Worm (Caenorhabditis elegans) whole organism, L2 larva: ENCODE measurements around the gene nhr-231.

Experiments used
- C34F6.9 ChIP-seq: fragments of 150-350 bp; optimal IDR thresholded peaks from 2 replicates; lab custom pipeline; 2014; ENCODE audit warnings: missing biosample characterization, missing genetic modification characterization
- F13H6.1 ChIP-seq: sonication (generic microtip); optimal IDR thresholded peaks from 2 replicates; lab custom pipeline; 2016; ENCODE audit warnings: missing genetic modification characterization, missing compliant biosample characterization
- R02D3.7 ChIP-seq: fragments of 150-350 bp; optimal IDR thresholded peaks from 2 replicates; lab custom pipeline; 2014; ENCODE audit warnings: missing biosample characterization, missing genetic modification characterization
- Y55F3AM.14 ChIP-seq: fragments of 200-800 bp; sonication (Bioruptor generic); optimal IDR thresholded peaks from 2 replicates; lab custom pipeline; 2018; ENCODE audit warnings: mild to moderate bottlenecking, missing genetic modification characterization, missing compliant biosample characterization
- alr-1 ChIP-seq: fragments of 150-350 bp; optimal IDR thresholded peaks from 2 replicates; lab custom pipeline; 2014; ENCODE audit warnings: missing biosample characterization, missing genetic modification characterization
- aly-2 ChIP-seq: fragments of 150-350 bp; optimal IDR thresholded peaks from 2 replicates; lab custom pipeline; 2014; ENCODE audit warnings: missing biosample characterization, missing genetic modification characterization
- ama-1 ChIP-seq: fragments of 150-350 bp; optimal IDR thresholded peaks from 2 replicates; lab custom pipeline; 2018; ENCODE audit warnings: inconsistent platforms
- blmp-1 ChIP-seq: sonication (generic microtip); optimal IDR thresholded peaks from 2 replicates; lab custom pipeline; 2017; ENCODE audit warnings: missing genetic modification characterization, mild to moderate bottlenecking, missing compliant biosample characterization, antibody characterized with exemption, moderate library complexity; ENCODE audit not compliant: insufficient read depth
- ceh-16 ChIP-seq: fragments of 150-350 bp; optimal IDR thresholded peaks from 2 replicates; lab custom pipeline; 2014; ENCODE audit warnings: missing biosample characterization, missing genetic modification characterization
- ceh-82 ChIP-seq: fragments of 150-350 bp; optimal IDR thresholded peaks from 2 replicates; lab custom pipeline; 2014; ENCODE audit warnings: missing biosample characterization, missing genetic modification characterization
- dmd-4 ChIP-seq: sonication (generic microtip); optimal IDR thresholded peaks from 2 replicates; lab custom pipeline; 2017; ENCODE audit warnings: missing biosample characterization, missing genetic modification characterization
- egl-27 ChIP-seq: sonication (generic microtip); optimal IDR thresholded peaks from 3 replicates; lab custom pipeline; 2017; ENCODE audit warnings: missing biosample characterization, missing genetic modification reagents, missing genetic modification characterization
- elt-3 ChIP-seq: sonication (generic microtip); optimal IDR thresholded peaks from 2 replicates; lab custom pipeline; 2017; ENCODE audit warnings: missing biosample characterization, missing genetic modification characterization
- fos-1 ChIP-seq: fragments of 150-350 bp; optimal IDR thresholded peaks from 2 replicates; lab custom pipeline; 2014; ENCODE audit warnings: missing biosample characterization, missing genetic modification characterization
- gmeb-1 ChIP-seq: fragments of 150-350 bp; optimal IDR thresholded peaks from 2 replicates; lab custom pipeline; 2014; ENCODE audit warnings: missing biosample characterization, missing genetic modification characterization
- lin-13 ChIP-seq: fragments of 150-350 bp; optimal IDR thresholded peaks from 2 replicates; lab custom pipeline; 2014; ENCODE audit warnings: missing biosample characterization, missing genetic modification reagents, missing genetic modification characterization
- lsy-2 ChIP-seq, 2 experiments: fragments of 150-350 bp in 1 of 2; sonication (generic microtip) in 1 of 2; optimal IDR thresholded peaks; 2 replicates each; lab custom pipeline; 2014 to 2017; ENCODE audit warnings: missing biosample characterization in 2 of 2, missing genetic modification characterization in 2 of 2
- nhr-10 ChIP-seq: sonication (generic microtip); optimal IDR thresholded peaks from 2 replicates; lab custom pipeline; 2017; ENCODE audit warnings: missing biosample characterization, missing genetic modification characterization
- nhr-129 ChIP-seq: fragments of 150-350 bp; optimal IDR thresholded peaks from 2 replicates; lab custom pipeline; 2014; ENCODE audit warnings: missing biosample characterization, missing genetic modification characterization
- nhr-23 ChIP-seq: fragments of 150-350 bp; optimal IDR thresholded peaks from 2 replicates; lab custom pipeline; 2014; ENCODE audit warnings: missing biosample characterization, missing genetic modification reagents, missing genetic modification characterization
- nhr-237 ChIP-seq: fragments of 150-350 bp; optimal IDR thresholded peaks from 2 replicates; lab custom pipeline; 2014; ENCODE audit warnings: missing biosample characterization, missing genetic modification characterization
- nhr-6 ChIP-seq: fragments of 150-350 bp; optimal IDR thresholded peaks from 2 replicates; lab custom pipeline; 2014; ENCODE audit warnings: missing biosample characterization, missing genetic modification characterization
- sem-4 ChIP-seq: fragments of 150-350 bp; optimal IDR thresholded peaks from 2 replicates; lab custom pipeline; 2014; ENCODE audit warnings: missing biosample characterization, missing genetic modification reagents, missing genetic modification characterization
- sma-3 ChIP-seq: sonication (generic microtip); optimal IDR thresholded peaks from 2 replicates; lab custom pipeline; 2016; ENCODE audit warnings: missing genetic modification reagents, missing genetic modification characterization, missing compliant biosample characterization
- sma-9 ChIP-seq, 2 experiments: fragments of 150-350 bp in 1 of 2; sonication (generic microtip) in 1 of 2; optimal IDR thresholded peaks; 2 replicates each; lab custom pipeline; 2014 to 2016; ENCODE audit warnings: missing genetic modification characterization in 2 of 2, mild to moderate bottlenecking in 1 of 2, missing biosample characterization in 1 of 2, missing compliant biosample characterization in 1 of 2, missing genetic modification reagents in 1 of 2, moderate library complexity in 1 of 2
- ztf-1 ChIP-seq: fragments of 200-800 bp; sonication (Bioruptor generic); conservative IDR thresholded peaks from 2 replicates; pipeline ENCODE4 v1.3.6; 2022; ENCODE audit warnings: missing genetic modification characterization, missing compliant biosample characterization
- ztf-11 ChIP-seq: sonication (generic microtip); optimal IDR thresholded peaks from 2 replicates; lab custom pipeline; 2017; ENCODE audit warnings: missing biosample characterization, missing genetic modification characterization
- ztf-4 ChIP-seq: fragments of 150-350 bp; optimal IDR thresholded peaks from 2 replicates; lab custom pipeline; 2014; ENCODE audit warnings: missing biosample characterization, missing genetic modification characterization

nhr-231 gene

DNA sequence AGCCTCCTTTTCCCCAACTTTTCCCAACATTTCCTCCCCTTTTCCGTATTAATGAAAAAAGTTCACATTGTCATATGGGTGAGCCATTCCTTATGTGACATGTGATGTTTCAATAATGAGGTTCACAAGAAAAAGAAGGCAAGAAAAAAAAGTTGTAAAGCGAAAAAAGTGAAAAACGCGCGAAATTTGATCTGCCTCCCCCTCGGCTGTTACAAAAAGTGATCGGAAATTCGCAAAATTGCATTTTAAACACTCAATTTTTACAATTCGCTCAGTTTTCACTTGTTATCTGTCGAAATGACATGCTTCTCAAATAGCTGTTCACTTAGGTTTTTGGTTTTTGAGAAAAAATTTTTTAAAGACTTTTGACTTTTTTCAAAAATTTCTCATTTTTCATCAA is 30.8 kb downstream of the nhr-231 start:
- TF ChIP-seq elt-3 (tag; lab: Kevin White, UChicago) (no peak), egl-27 (tag; lab: Kevin White, UChicago) (no peak), nhr-237 (tag; lab: Kevin White, UChicago) (no peak), nhr-129 (tag; lab: Kevin White, UChicago) (no peak), sma-3 (GFP tag; lab: Kevin White, UChicago) (no peak)

DNA sequence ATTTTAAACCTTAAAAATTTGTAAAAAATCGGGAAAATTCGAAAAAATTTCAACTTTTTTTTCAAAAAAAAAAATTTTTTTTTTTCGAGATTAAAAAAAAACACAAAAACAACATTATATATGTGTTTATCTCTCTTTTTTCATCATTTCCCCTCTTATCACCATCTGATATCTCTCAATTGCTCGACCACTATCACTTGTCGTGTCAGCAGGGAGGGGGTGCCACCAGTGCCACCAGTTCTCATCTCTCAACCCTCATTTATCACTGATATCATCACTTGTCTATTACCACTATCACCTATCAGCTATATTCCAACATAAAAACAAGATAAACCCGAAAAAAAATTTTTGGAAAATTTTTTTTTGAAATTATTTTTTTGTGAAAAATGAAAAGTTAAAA is 35.7 kb downstream of the nhr-231 start:
- TF ChIP-seq alr-1 (tag; lab: Kevin White, UChicago) (no peak), ceh-82 (no peak), nhr-129 (tag; lab: Kevin White, UChicago) (peak; percentile 8), fos-1 (tag; lab: Kevin White, UChicago) (peak; percentile 66), ceh-16 (tag; lab: Kevin White, UChicago) (no peak), sma-9 (GFP tag; optimal IDR thresholded peaks at IDR 0.05; lab: Kevin White, UChicago) (no peak), sma-9 (tag; optimal IDR thresholded peaks at IDR 0.05; lab: Kevin White, UChicago) (no peak)

DNA sequence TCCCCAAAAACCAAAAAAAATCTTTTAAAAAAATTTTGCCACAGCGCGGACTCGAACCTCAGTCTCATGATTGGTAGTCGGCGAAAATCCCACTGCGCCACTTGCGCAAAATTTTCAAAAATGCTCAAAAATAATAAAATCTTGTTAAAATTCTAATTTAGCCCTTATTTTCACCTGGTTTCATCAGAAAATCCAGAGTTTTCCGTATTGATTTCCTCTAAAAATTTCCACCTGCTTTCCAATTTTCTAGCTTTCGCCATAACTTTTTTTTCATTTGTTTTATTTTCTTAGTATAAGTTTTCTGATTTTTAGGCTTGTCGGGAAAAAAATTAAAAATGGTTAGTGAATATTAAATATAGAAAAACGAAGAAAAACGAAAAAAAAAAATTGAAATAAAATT is 36.6 kb downstream of the nhr-231 start:
- TF ChIP-seq ama-1 (lab: Kevin White, UChicago) (no peak), nhr-6 (tag; lab: Kevin White, UChicago) (no peak), C34F6.9 (tag; lab: Kevin White, UChicago) (no peak), ztf-4 (tag; lab: Kevin White, UChicago) (no peak), alr-1 (tag; lab: Kevin White, UChicago) (no peak), lsy-2 (tag; optimal IDR thresholded peaks at IDR 0.05; lab: Kevin White, UChicago) (no peak), nhr-10 (tag; lab: Kevin White, UChicago) (no peak), aly-2 (tag; lab: Kevin White, UChicago) (no peak), blmp-1 (no peak), sem-4 (no peak), egl-27 (tag; lab: Kevin White, UChicago) (no peak)

DNA sequence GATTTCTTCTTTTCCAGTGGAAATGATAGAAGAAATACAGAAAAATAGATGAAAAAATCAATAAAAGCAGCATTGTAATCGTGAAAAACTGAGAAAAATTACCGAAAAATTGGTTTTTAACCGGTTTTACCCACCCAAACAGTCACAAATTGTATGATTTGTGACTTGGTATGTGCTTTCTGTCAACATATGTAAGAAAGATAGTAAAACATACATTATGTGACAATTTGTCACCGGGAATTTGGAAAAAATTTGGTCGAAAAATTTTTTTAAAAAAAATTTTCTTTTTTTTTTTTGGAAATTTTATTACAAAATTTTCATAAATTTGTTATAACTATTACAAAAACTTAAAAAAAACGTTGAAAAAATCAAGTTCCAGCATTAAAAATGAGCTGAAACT is 46.4 kb downstream of the nhr-231 start, which contains the start of gene cyp-33D3:
TSS of gene cyp-33D3 (minus strand) at position 101 of the 400 bp plus-strand sequence.
- no peak for TF ChIP-seq R02D3.7 (tag; lab: Kevin White, UChicago)
- no peak for TF ChIP-seq nhr-10 (tag; lab: Kevin White, UChicago)
- TF ChIP-seq ztf-1, result no peak
- TF ChIP-seq lsy-2 (tag; optimal IDR thresholded peaks at IDR 0.05; lab: Kevin White, UChicago), result no peak
- TF ChIP-seq ztf-4 (tag; lab: Kevin White, UChicago), result no peak

DNA sequence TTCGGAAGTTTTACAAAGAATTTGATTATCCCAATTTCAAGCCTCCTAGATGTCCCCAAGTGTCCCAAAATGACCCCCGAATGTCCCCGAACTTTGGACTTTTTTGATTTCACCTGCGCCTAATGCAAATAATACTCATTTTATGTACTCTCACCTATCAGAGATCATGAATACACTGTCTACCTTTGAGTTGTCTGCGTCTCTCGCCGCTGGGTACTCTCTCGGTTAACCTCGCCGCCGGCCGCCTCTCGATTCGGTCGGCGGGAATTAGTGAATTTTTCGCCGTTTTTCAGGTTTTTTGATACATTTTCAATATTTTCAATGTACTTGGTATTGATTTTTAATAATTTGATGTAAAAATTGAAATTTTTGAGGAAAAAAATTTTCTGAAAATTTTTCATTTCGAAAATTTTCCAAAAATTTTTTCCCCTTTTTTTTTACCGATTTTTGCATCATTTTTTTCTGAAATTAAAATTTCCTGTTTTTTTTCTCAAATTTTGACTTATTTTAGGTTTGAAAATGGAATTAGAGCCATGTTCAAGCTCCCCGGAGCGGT is 48.1 kb downstream of the nhr-231 start, which contains the start of gene nhr-65:
TSS of gene nhr-65 (plus strand) at position 506 of the 556 bp plus-strand sequence.
- TF ChIP-seq ama-1 (lab: Kevin White, UChicago), result no peak
- TF ChIP-seq gmeb-1 (tag; lab: Kevin White, UChicago), result peak; percentile 14
- TF ChIP-seq dmd-4 (tag; lab: Kevin White, UChicago), result no peak
- no peak for TF ChIP-seq Y55F3AM.14 (GFP tag; lab: Kevin White, UChicago)
- TF ChIP-seq F13H6.1 (tag; lab: Kevin White, UChicago), result peak; percentile 46
- TF ChIP-seq nhr-129 (tag; lab: Kevin White, UChicago), result peak; percentile 1
- TF ChIP-seq ztf-11 (tag; lab: Kevin White, UChicago), result no peak
- TF ChIP-seq elt-3 (tag; lab: Kevin White, UChicago), result no peak
- TF ChIP-seq sma-3 (GFP tag; lab: Kevin White, UChicago), result peak; percentile 11
- no peak for TF ChIP-seq ztf-4 (tag; lab: Kevin White, UChicago)
- peak; percentile 52 for TF ChIP-seq fos-1 (tag; lab: Kevin White, UChicago)

DNA sequence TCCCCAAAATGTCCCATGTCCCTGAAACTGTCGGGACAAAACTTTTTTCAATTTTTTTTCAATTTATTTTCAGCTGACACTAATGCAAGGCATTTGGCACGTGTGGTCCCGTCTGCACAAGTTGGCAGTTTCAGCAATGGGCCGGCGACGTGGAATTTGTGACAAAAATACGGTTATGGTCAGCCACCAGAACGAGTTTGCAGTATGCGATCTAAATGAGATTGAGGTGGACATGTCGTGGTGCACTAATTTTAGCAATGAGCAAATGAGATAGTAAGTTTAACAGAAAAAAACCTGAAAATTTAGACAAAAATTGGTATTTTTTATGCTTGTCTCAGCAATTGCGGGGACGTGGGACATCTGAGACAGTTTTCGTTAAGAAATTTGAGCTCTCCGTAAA is 51.7 kb downstream of the nhr-231 start:
- TF ChIP-seq ztf-1, result no peak
- no peak for TF ChIP-seq blmp-1
- no peak for TF ChIP-seq nhr-23 (tag; lab: Kevin White, UChicago)
- no peak for TF ChIP-seq lin-13 (GFP tag; lab: Kevin White, UChicago)
